Fruit fly (Drosophila melanogaster) whole organism, adult: Measurements from ENCODE around the gene Klc.

Experiments
- CG12768 ChIP-seq: fragments of 200-800 bp; sonication (Bioruptor generic); optimal IDR thresholded peaks from 2 replicates; lab custom pipeline; 2017; ENCODE audit warnings: missing biosample characterization, missing genetic modification characterization, mild to moderate bottlenecking, moderate library complexity, missing genetic modification reagents
- CG14711 ChIP-seq: fragments of 200-800 bp; sonication (Bioruptor generic); optimal IDR thresholded peaks from 2 replicates; lab custom pipeline; 2018; ENCODE audit warnings: missing biosample characterization, mild to moderate bottlenecking, missing genetic modification characterization, moderate library complexity
- CG1620 ChIP-seq: fragments of 200-800 bp; sonication (Bioruptor generic); optimal IDR thresholded peaks from 2 replicates; lab custom pipeline; 2016; ENCODE audit warnings: missing biosample characterization, missing genetic modification characterization
- CG33017 ChIP-seq: fragments of 200-800 bp; sonication (Bioruptor generic); optimal IDR thresholded peaks from 2 replicates; lab custom pipeline; 2018; ENCODE audit warnings: missing biosample characterization, mild to moderate bottlenecking, missing genetic modification characterization, moderate library complexity
- CG5204 ChIP-seq: fragments of 200-800 bp; sonication (Bioruptor generic); optimal IDR thresholded peaks from 2 replicates; lab custom pipeline; 2016; ENCODE audit warnings: missing biosample characterization, missing genetic modification characterization
- Clk ChIP-seq: fragments of 200-800 bp; sonication (Bioruptor generic); optimal IDR thresholded peaks from 2 replicates; lab custom pipeline; 2017; ENCODE audit warnings: missing biosample characterization, missing genetic modification characterization
- Mnt ChIP-seq: fragments of 200-800 bp; sonication (Bioruptor generic); optimal IDR thresholded peaks from 2 replicates; lab custom pipeline; 2016; ENCODE audit warnings: missing biosample characterization, mild to moderate bottlenecking, missing genetic modification characterization
- bab1 ChIP-seq: fragments of 200-800 bp; sonication (Bioruptor generic); optimal IDR thresholded peaks from 3 replicates; lab custom pipeline; 2019; ENCODE audit warnings: missing biosample characterization, mild to moderate bottlenecking, missing genetic modification characterization, moderate library complexity
- cic ChIP-seq: fragments of 200-800 bp; sonication (Bioruptor generic); optimal IDR thresholded peaks from 2 replicates; lab custom pipeline; 2017; ENCODE audit warnings: missing biosample characterization, mild to moderate bottlenecking, missing genetic modification characterization, moderate library complexity
- cnc ChIP-seq, 2 experiments: fragments of >200 bp; optimal IDR thresholded peaks; 2 replicates each; lab custom pipeline; 2017
- kay ChIP-seq: fragments of 200-800 bp; sonication (Bioruptor generic); peaks from one replicate; lab custom pipeline; 2016; ENCODE audit warnings: missing biosample characterization, missing genetic modification characterization, borderline replicate concordance
- ovo ChIP-seq: fragments of 200-800 bp; sonication (Bioruptor generic); optimal IDR thresholded peaks from 2 replicates; lab custom pipeline; 2016; ENCODE audit warnings: missing biosample characterization, missing genetic modification characterization
- pad ChIP-seq: fragments of 200-800 bp; sonication (Bioruptor generic); optimal IDR thresholded peaks from 3 replicates; lab custom pipeline; 2017; ENCODE audit warnings: missing biosample characterization, missing genetic modification characterization, mild to moderate bottlenecking, moderate library complexity, missing genetic modification reagents

DNA sequence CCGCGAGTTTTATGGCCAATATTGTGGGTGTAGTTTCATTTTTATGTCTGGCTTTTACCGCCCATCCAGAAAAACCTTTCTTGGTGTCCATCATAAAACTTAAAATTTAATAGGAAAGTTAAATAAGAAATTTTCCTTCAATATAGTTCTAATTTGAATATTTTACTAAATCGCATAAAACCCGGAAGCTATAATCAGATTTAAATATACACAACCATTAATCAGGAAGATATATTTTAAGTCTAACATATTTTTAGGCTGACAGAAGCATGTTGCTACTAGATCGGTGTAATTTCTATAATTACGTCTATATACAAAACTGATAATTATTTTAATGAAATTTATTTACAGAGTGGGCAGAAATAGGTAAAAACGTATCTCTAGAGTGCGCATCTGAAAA is 14.1 kb downstream of the Klc start:
- TF ChIP-seq CG33017 (tag; lab: Kevin White, UChicago) (no peak), CG1620 (GFP tag; lab: Kevin White, UChicago) (no peak), ovo (GFP tag; lab: Kevin White, UChicago) (no peak), bab1 (GFP tag; lab: Kevin White, UChicago) (no peak), CG12768 (no peak), CG14711 (tag; lab: Kevin White, UChicago) (no peak), kay (no peak), Mnt (GFP tag; lab: Kevin White, UChicago) (no peak), pad (GFP tag; lab: Kevin White, UChicago) (no peak), Clk (GFP tag; lab: Kevin White, UChicago) (no peak), cnc (optimal IDR thresholded peaks at IDR 0.05; lab: Kevin White, UChicago) (no peak), cic (GFP tag; lab: Kevin White, UChicago) (no peak), CG5204 (GFP tag; lab: Kevin White, UChicago) (no peak)
